Worm (Caenorhabditis elegans): ENCODE measurements around the gene unc-30.

- TF ChIP-seq chd-7 (tag; optimal IDR thresholded peaks at IDR 0.05), result no peak
- TF ChIP-seq rcor-1 (GFP tag; IDR thresholded peaks at IDR 0.05), result no peak
- TF ChIP-seq somi-1 (GFP tag; optimal IDR thresholded peaks at IDR 0.05), result no peak
- no peak for TF ChIP-seq dpl-1 (GFP tag; optimal IDR thresholded peaks at IDR 0.05)
- TF ChIP-seq pbrm-1 (GFP tag; IDR thresholded peaks at IDR 0.05), result no peak
- TF ChIP-seq mel-28 (tag; optimal IDR thresholded peaks at IDR 0.05; ENCODE audit: borderline replicate concordance), result no peak
- TF ChIP-seq nfya-2 (GFP tag; IDR thresholded peaks at IDR 0.05), result no peak
- no peak for TF ChIP-seq tlf-1 (GFP tag; optimal IDR thresholded peaks at IDR 0.05)
- TF ChIP-seq Y95B8A.8 (GFP tag; IDR thresholded peaks at IDR 0.05), result no peak
- no peak for TF ChIP-seq unc-62 (GFP tag; optimal IDR thresholded peaks at IDR 0.05)
Observed at ce11 chrIV:13167534-13167933, 48.8 kb downstream of the unc-30 start.

Data from whole organism, young adult.